Worm (Caenorhabditis elegans) whole organism, L4 larva: ENCODE data around the gene F14H3.5.

ENCODE experiments used
- ZK546.5 ChIP-seq, 2 experiments: sonication (generic microtip); optimal IDR thresholded peaks; 2 replicates each; lab custom pipeline; 2017; ENCODE audit warnings: missing biosample characterization in 2 of 2, missing genetic modification characterization in 2 of 2
- lin-13 ChIP-seq: fragments of 150-350 bp; optimal IDR thresholded peaks from 2 replicates; lab custom pipeline; 2014; ENCODE audit warnings: missing biosample characterization, missing genetic modification reagents, missing genetic modification characterization
- lin-39 ChIP-seq: fragments of 150-350 bp; optimal IDR thresholded peaks from 2 replicates; lab custom pipeline; 2014; ENCODE audit warnings: missing biosample characterization, missing genetic modification reagents, missing genetic modification characterization
- lsy-2 ChIP-seq, 2 experiments: fragments of 150-350 bp in 1 of 2; sonication (generic microtip) in 1 of 2; optimal IDR thresholded peaks; 2 replicates each; lab custom pipeline; 2014 to 2017; ENCODE audit warnings: missing biosample characterization in 2 of 2, missing genetic modification characterization in 2 of 2
- nhr-111 ChIP-seq: fragments of 200-800 bp; sonication (Bioruptor generic); optimal IDR thresholded peaks from 2 replicates; lab custom pipeline; 2018; ENCODE audit warnings: mild to moderate bottlenecking, missing genetic modification characterization, missing compliant biosample characterization
- nhr-28 ChIP-seq: fragments of 150-350 bp; optimal IDR thresholded peaks from 2 replicates; lab custom pipeline; 2014; ENCODE audit warnings: missing biosample characterization, missing genetic modification characterization
- nhr-48 ChIP-seq: sonication (generic microtip); optimal IDR thresholded peaks from 2 replicates; lab custom pipeline; 2016; ENCODE audit warnings: mild to moderate bottlenecking, missing genetic modification characterization, missing compliant biosample characterization

DNA sequence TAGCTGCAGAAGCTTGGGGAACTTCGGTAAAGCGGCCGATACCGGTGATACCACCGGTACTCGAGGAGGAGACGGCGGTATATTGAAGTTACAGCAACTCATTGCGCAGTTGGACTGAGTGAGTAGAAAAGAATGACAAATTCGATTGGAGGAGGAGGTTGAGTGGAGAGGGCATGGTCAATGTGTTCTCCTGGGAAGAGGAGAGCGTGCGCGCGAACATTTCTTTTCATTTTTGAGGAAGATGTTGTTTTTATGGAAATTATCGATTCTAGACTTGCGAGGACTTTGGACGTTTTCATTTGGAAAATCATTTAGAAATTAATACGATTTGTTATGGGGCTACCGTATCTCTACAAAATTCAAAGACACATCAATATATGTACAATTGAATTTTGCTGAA is 27.6 kb downstream of the F14H3.5 start:
- TF ChIP-seq nhr-48 (tag; lab: Kevin White, UChicago) (no peak), nhr-28 (tag; lab: Kevin White, UChicago) (no peak), lin-13 (GFP tag; lab: Kevin White, UChicago) (no peak), nhr-111 (GFP tag; lab: Kevin White, UChicago) (no peak), lin-39 (tag; lab: Kevin White, UChicago) (no peak), ZK546.5 (tag; optimal IDR thresholded peaks at IDR 0.05; lab: Kevin White, UChicago) (no peak), lsy-2 (tag; optimal IDR thresholded peaks at IDR 0.05; lab: Kevin White, UChicago) (no peak)
